Worm (Caenorhabditis elegans): ENCODE results near the gene rps-1.

Gene rps-1

DNA sequence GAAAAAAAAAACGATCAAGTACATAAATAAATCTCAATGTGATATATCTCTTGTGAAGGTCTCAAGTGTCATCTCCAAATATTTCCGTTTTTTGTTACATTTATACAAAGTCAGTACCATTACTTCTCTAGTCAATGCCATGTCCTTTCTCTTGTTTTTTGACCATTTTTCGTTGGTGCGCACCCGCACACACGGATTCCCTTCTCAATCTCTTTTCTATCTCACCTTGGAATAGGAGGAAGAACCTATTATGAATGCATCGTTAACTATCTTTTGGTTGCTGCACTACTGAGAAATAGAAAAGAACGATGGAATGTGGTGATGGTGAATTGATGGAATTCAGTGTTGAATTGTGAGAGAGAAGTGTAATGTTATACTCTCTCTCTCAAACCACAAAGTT is 42.1 kb downstream of the rps-1 start:
- TF ChIP-seq unc-62 (GFP tag; optimal IDR thresholded peaks at IDR 0.05), result no peak

DNA sequence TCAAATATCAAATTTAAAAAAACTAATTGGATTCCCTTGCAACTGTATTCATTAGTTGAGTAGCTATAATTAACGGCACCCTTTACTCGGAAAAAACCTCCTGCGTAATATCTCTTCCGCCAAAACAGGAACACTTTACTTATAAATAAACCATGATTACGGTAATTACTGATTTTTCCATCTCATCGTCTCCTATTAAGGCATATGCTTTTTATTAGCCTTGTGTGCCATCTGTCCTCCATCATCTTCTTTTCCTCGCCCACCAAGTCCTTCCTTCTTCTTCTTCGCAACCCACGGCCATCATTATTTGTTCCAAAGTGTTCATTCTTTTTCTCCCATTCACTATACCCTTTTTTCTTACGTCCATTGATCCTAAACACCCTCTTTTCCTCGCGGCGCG is 43.7 kb downstream of the rps-1 start:
- no peak for TF ChIP-seq unc-62 (GFP tag; optimal IDR thresholded peaks at IDR 0.05)

DNA sequence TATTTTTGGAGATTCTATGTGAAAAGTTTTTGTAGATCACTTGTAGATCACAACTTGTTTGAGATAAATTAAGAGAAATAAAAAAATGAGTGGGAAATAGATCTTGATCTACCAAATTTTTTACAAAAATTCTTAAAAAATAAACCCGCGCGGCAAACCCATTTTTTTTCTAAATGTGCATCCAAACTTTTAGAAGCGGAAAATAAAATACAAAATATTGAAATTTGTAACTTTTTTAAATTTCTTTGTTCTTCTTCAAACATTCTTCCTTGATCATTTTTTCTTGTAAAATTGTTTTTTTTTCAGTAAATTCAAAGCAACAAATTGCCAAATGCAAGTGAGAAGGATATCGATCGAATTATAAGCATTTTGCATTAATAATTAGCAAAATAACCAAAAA is 44.3 kb downstream of the rps-1 start, which contains the start of gene cdh-4:
TSS of gene cdh-4 (plus strand) at position 301 of the 400 bp plus-strand sequence.
- no peak for TF ChIP-seq unc-62 (GFP tag; optimal IDR thresholded peaks at IDR 0.05)

DNA sequence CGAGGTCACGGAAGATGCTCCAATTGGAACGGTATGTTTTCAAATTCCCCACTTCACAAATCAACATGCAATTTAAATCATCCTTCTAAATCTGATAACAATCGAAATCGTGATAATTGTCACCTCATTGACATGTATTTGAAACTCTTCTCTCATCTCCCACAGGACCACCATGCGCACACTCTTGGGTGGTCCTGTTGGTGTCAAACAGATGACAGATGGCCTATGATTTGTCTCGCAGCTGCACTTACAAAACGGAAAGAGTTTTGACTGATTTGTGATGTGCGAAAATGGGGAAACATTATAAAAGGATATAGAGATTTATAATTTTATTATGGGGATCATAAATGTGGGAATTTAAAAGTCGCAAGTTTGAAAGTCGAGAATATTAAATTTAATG is 47.7 kb downstream of the rps-1 start:
- TF ChIP-seq unc-62 (GFP tag; optimal IDR thresholded peaks at IDR 0.05), result no peak

DNA sequence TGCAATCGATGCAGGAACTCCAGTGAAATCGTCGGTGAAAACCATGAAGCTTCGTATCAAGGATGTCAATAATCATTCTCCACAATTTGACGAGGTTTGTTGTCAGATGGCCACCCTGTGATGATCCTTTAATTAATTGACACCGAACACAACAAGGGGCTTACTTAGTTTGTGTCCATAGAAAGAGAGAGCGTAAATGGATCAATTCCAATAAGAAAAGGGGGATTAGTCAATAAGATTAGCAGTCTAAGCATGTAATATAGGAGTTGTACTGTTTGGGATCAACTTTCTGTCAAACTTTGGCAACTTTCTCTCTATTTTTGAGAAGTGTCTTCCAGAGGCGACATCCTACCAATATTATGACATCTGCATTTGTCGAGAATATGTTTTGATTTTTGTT is 48.4 kb downstream of the rps-1 start:
- TF ChIP-seq unc-62 (GFP tag; optimal IDR thresholded peaks at IDR 0.05), result no peak

DNA sequence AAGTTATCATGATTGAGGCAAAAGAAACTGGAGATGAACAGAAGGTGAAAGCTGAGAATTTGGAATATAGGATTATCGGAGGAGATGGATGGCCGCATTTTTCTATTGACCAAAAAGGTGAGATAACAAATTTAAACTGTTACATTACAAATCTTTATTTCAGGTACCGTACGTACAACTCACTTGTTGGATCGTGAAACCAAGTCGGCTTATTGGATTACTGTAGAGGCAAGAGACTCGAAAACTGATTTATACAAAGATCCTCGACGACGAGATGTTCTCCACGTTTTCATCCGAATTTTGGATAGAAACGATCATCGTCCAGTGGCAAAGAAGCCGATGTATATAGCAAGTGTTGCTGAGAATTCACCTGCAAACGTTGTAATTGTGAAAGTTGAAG is 50.3 kb downstream of the rps-1 start:
- TF ChIP-seq unc-62 (GFP tag; optimal IDR thresholded peaks at IDR 0.05), result no peak

All from whole organism, dauer.